Worm (Caenorhabditis elegans) whole organism, L4/young adult: ENCODE data around the gene BE10.1.

Experiments used
- W03F9.2 ChIP-seq: fragments of 150-350 bp; optimal IDR thresholded peaks from 2 replicates; lab custom pipeline; 2014; ENCODE audit warnings: missing biosample characterization, missing genetic modification characterization
- dao-5 ChIP-seq: sonication (generic microtip); optimal IDR thresholded peaks from 2 replicates; lab custom pipeline; 2016; ENCODE audit warnings: missing genotype, missing genetic modification characterization, moderate library complexity, missing compliant biosample characterization
- him-1 ChIP-seq: sonication (generic microtip); optimal IDR thresholded peaks from 2 replicates; lab custom pipeline; 2016; ENCODE audit warnings: missing genotype, missing genetic modification reagents, missing genetic modification characterization, missing compliant biosample characterization

BE10.1 gene

DNA sequence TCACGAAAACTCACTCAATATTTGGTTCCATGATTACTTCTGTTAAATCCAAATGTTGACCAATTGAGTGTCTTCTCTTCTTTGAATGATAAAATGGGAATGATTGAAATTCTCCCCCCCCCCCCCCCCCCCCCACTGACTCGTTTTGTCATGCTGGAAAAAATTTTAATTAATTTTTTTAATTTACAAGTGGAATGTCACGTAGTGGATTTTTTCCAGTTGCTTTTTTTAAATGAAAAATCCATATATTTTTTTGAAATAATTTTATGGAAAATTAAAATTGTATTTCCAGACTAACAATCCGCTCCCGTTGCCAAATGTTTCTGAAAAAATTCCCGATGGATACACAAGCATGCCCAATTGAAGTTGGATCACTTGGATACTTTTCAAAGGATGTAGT is at the start of gene BE10.1:
BE10.1 (minus strand) TSS at position 101 of the 400 bp plus-strand sequence.
- TF ChIP-seq dao-5 (tag; lab: Kevin White, UChicago) (no peak), him-1 (tag; lab: Kevin White, UChicago) (no peak), W03F9.2 (tag; lab: Kevin White, UChicago) (no peak)

DNA sequence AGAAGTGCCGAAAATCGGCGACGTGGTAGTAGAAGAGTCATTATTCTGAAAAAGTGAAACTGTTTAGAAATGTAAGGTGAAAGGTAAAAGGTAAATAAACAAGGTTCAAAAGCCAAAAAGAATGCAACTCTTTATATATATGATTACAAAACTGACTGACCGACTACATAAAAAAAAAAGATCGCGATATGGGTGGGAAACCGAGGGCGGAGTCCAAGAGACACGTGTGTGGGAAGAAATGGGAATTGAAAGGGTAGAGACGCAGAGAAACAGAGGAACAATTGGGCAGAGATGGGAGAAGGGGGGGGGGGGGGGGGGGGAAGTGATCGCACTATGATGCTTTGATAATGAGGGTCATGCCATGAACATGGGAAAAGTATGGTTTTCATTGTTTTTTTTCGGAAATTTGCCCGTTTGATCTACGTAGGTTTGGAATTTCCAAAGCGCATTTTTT is 49.6 kb upstream of the BE10.1 start, which contains the start of gene Y37D8A.4:
Y37D8A.4 (minus strand) TSS at position 51 of the 454 bp plus-strand sequence.
- no peak for TF ChIP-seq him-1 (tag; lab: Kevin White, UChicago)
- TF ChIP-seq dao-5 (tag; lab: Kevin White, UChicago): no peak
- no peak for TF ChIP-seq W03F9.2 (tag; lab: Kevin White, UChicago)

DNA sequence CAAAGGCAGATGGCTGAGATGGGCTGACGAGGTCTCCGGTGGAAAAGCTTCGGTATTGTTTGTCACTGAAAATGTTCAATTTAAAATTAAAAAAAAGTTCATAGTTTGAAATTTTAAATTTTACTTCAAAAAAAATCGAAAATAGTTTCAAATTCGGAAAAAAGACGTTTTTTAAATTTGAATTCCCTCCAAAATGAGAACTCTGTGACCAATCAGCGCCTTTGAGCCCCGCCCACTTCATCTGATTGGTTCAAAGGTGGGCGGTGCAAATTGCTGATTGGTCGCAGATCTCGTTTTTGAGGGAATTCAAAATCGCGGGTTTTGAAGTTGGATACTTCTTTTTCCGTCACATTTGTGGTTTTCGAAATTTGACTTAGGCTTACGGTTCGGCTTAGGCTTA is 49.0 kb upstream of the BE10.1 start:
- no peak for TF ChIP-seq dao-5 (tag; lab: Kevin White, UChicago)
- no peak for TF ChIP-seq him-1 (tag; lab: Kevin White, UChicago)
- no peak for TF ChIP-seq W03F9.2 (tag; lab: Kevin White, UChicago)

DNA sequence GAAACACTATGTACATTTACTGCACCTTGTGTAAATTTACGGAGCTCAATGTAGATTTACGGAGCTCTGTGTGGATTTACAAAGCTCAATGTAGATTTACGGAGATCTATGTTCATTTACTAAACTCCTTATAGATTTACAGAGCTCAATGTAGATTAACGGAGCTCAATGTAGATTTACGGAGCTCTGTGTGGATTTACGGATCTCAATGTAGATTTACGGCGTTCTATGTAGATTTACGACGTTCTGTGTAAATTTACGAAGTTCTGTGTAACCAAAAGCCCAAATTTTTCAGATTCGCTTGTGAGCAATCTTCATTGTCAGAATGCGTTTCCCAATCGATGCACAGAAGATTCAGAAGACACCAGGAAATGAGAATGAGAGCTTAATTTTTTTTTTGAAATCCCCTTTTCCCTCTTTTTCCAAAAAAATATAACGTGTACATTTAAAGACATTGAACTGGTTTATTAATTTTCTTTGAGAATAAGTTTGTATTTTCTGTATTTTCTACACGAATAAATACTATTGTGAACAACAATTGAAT is 47.5 kb upstream of the BE10.1 start:
- TF ChIP-seq dao-5 (tag; lab: Kevin White, UChicago) (no peak), him-1 (tag; lab: Kevin White, UChicago) (no peak), W03F9.2 (tag; lab: Kevin White, UChicago) (no peak)

DNA sequence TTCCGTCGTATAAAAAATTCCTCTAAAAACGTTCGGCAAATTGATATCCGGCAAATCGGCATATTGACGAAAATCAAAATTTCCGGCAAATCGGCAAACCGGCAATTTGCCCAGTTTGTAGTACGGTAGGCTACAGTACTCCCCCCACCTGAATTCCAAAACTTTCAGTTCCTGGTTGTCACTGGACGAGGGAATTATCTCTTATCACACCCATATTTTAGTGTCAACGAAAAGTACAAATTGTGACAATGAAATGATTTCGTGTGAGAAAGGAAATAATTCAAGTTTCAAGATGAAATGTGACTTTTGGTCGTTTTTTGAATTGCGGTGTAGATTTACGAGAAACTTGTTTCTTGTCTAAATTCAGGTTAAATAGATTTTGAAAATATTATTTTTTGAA is 43.8 kb upstream of the BE10.1 start:
- no peak for TF ChIP-seq dao-5 (tag; lab: Kevin White, UChicago)
- no peak for TF ChIP-seq W03F9.2 (tag; lab: Kevin White, UChicago)
- no peak for TF ChIP-seq him-1 (tag; lab: Kevin White, UChicago)

DNA sequence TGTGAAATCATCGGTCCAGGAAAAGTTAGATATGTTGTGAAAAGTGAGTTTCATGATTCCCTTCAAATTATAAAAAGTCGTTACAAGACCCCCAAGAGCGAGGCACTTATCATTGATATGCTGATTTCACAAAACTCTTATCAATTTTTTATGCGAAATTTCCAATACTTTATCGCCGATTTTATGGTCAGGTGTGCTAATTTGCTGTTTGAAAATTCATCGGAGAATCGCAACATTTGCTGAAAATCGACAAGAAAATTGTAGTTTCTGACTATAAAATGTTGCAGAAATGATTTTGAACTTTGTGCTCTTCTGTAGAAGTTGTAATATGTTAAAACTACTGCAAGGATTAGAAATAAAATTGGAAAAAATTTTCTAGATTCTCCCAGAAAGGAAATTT is 42.4 kb upstream of the BE10.1 start:
- TF ChIP-seq him-1 (tag; lab: Kevin White, UChicago) (no peak), W03F9.2 (tag; lab: Kevin White, UChicago) (no peak), dao-5 (tag; lab: Kevin White, UChicago) (no peak)

DNA sequence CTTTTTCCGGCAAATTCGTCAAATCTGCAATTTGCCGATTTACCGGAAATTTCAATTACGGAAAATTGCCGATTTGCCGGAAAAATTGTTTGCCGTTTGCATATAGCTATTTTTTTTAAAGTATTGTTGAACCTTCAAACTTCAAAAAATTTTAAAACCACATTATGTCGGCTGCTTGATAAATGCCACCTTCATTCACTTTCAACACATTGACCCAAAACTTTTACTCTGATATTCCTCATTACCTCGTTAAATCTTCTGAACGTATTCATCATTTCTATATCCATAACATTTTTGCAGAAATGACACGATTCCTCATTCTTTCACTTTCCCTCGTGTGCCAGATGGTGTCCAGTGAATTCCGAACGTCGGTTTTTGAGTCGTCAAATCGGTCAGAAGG is 39.7 kb upstream of the BE10.1 start, which contains the start of gene Y37D8A.3:
Y37D8A.3 (plus strand) TSS at position 301 of the 400 bp plus-strand sequence.
- TF ChIP-seq dao-5 (tag; lab: Kevin White, UChicago) (no peak), him-1 (tag; lab: Kevin White, UChicago) (no peak), W03F9.2 (tag; lab: Kevin White, UChicago) (no peak)

DNA sequence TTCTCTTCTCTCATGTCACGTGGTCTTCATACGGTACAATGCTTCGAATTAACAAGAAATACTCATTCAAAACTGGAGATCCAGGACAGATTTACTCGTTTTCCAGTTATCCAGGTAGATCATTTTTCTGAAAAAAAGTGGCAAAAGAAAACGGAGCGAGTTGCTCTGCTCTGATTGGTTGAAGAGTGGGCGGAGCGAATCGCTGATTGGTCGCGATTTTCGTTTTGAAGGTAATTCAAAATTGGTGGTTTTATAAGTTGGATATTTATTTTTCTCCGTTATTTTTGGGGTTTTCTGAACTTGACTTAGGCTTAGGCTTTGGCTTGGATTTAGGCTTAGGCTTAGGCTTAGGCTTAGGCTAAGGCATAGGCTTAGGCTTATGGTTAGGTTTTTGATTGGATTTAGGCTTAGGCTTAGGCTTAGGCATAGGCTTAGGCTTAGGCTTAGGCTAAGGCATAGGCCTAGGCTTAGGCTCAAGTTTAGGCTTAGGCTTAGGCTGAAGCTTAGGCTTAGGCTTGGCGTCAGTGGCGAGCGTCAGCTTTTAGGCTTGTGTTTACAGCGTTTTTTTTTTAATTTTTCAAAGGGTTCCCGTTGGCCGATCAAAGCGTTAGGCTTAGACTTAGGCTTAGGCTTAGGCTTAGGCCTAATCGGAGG is 33.4 kb upstream of the BE10.1 start:
- no peak for TF ChIP-seq dao-5 (tag; lab: Kevin White, UChicago)
- TF ChIP-seq him-1 (tag; lab: Kevin White, UChicago): no peak
- TF ChIP-seq W03F9.2 (tag; lab: Kevin White, UChicago): no peak

DNA sequence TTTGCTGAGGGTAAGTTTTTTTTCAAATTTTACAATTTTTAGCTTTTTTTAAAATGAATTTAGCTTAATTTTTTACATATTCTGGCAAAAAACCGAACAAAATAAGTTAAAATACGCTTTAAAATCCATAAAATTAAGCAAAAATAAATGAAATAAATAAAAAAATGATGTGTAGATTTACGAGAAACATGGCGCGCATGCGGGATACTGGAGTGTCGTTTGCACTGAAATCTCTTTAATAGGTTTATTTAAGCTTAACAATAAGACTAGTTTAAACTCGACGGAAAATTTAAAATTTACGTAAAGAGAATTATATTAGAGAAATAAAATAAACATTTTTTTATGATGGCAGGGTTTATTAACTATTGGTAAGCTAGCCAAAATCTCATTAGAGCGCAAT is 32.0 kb upstream of the BE10.1 start:
- TF ChIP-seq dao-5 (tag; lab: Kevin White, UChicago) (no peak), him-1 (tag; lab: Kevin White, UChicago) (no peak), W03F9.2 (tag; lab: Kevin White, UChicago) (no peak)

DNA sequence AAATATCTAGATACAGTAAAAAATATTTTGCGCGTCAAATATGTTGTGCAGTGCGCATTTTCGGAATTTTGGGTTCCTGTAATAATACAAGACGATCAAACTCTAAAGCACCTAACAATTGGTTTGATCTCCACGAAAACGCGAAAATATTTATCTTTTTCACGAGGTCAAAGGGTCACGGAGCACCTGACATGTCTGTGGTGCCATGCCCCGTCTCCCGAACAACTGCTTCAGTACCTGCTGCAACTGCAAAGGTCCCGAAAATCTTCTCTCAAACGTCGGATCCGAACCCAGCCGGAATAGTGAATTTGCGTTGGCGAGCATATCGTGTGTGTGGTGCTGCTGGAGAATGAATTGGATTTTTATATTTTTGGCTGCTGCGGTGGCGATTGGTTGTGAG is 30.6 kb upstream of the BE10.1 start, which contains the start of the genes Y37D8A.2 and Y37D8A.25:
Y37D8A.2 (plus strand) TSS at position 285 of the 400 bp plus-strand sequence.
Y37D8A.25 (minus strand) TSS at position 345 of the 400 bp plus-strand sequence.
- TF ChIP-seq dao-5 (tag; lab: Kevin White, UChicago) (no peak), him-1 (tag; lab: Kevin White, UChicago) (no peak), W03F9.2 (tag; lab: Kevin White, UChicago) (no peak)

DNA sequence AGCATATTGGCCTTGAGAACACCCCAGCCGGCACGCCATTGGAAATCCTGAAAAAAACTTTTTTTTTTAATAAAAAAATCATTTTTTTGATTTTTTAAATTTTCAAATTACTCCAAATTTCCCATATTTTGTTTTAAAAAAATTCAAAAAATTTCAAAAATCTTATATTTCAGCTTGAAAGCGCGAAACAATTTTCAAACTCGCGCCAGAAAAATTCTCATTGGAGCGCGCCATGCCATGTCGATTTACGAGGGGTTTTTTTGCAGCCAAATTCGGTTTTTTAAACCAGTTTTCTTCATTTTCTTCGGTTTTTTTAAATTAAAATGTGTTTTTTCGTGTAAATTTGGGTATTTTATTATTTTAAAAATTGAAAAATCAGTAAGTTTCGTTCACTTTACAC is 29.8 kb upstream of the BE10.1 start:
- TF ChIP-seq W03F9.2 (tag; lab: Kevin White, UChicago) (no peak), him-1 (tag; lab: Kevin White, UChicago) (no peak), dao-5 (tag; lab: Kevin White, UChicago) (no peak)

DNA sequence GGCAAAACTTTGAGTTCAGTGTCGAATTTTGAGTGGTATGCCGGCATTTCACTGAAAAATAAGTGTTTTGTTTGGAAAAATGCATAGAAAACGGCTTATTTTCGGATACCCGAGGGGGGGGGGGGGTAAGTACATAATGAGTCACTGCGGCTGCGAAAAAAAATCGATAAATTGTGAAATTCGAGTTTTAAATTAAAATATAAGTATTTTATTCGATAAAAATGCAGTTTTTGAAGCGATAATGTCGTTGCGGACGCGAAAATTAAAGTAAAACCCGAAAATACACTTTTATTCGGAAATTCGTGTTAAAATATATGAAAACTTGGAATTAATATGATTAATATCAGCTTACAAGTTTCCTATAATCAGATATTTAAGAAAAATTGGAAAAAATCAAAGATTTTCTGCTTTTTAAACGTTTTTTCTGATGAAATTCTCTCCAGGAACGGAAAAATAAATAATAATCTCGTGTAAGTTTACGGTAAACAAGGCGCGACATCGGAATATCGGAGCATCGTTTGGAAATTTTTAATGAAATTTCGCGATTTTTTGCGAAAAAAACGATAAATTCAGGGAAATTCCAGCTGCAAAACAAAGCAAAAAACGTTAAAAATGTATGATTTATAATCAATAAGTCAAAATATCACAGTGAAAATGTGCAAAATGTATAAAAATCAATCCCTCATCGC is 28.9 kb upstream of the BE10.1 start, which contains the start of gene arx-5:
arx-5 (minus strand) TSS at position 51 of the 689 bp plus-strand sequence.
- no peak for TF ChIP-seq W03F9.2 (tag; lab: Kevin White, UChicago)
- TF ChIP-seq dao-5 (tag; lab: Kevin White, UChicago): no peak
- no peak for TF ChIP-seq him-1 (tag; lab: Kevin White, UChicago)

DNA sequence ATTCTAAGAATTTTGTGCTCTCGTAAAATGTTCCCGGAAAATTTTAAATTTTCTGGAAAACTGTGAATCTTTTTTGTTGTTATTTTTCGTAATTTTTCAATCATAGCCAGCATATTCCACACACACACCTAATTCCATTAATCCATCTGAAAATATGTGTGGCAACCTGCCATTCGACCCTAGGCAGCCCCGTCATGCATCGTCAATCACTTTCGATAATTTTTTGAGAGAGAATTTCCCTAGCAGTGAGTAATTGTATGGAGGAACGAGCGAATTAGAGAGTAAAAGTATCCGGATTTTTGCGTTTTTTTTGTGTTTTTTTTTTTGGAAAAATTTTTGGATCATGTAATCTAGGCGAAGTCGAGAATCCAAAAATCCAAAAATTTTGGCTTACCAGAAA is 23.9 kb upstream of the BE10.1 start, which contains the start of gene BE10.4:
BE10.4 (plus strand) TSS at position 301 of the 400 bp plus-strand sequence.
- TF ChIP-seq W03F9.2 (tag; lab: Kevin White, UChicago) (no peak), dao-5 (tag; lab: Kevin White, UChicago) (no peak), him-1 (tag; lab: Kevin White, UChicago) (no peak)
